Worm (Caenorhabditis elegans): Measurements from ENCODE around the gene clec-166.
A peak's percentile ranks its signal among the peaks of the same experiment; 100 is the strongest.

clec-166 gene

DNA sequence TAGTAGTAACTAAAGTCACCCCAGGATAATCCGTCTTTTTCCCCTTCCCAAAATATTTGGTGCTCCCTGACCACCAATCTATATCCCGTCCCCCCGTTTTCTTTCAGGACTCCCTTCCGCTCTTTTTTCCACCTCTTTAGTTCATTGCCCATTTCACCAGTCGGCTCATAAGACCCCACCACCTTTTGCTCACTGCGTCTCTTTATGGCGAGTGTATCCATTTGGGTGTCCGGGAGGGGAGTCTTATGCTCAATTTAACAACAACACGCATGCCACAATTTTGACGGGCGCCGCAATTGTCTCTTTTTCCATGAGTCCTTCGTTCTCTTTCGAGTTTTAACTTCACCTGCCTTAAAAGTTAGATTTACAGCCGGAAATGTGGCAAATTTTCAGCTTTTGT, 38.0 kb downstream of the clec-166 start:
- TF ChIP-seq Y22D7AL.16 (tag; optimal IDR thresholded peaks at IDR 0.05) (no peak), tbx-2 (tag; optimal IDR thresholded peaks at IDR 0.05) (peak; percentile 54), hlh-30 (tag; optimal IDR thresholded peaks at IDR 0.05; ENCODE audit: insufficient read depth) (peak; percentile 34), ref-2 (tag; optimal IDR thresholded peaks at IDR 0.05) (no peak), unc-42 (tag; optimal IDR thresholded peaks at IDR 0.05) (peak; percentile 48), K02D7.2 (tag; optimal IDR thresholded peaks at IDR 0.05) (no peak), pha-4 (tag; optimal IDR thresholded peaks at IDR 0.05) (no peak), ceh-18 (tag; optimal IDR thresholded peaks at IDR 0.05) (peak; percentile 28), ceh-31 (tag; optimal IDR thresholded peaks at IDR 0.05) (peak; percentile 82), pat-9 (tag; optimal IDR thresholded peaks at IDR 0.05) (no peak), ceh-14 (tag; optimal IDR thresholded peaks at IDR 0.05) (peak; percentile 21), npax-4 (tag; optimal IDR thresholded peaks at IDR 0.05) (no peak)

DNA sequence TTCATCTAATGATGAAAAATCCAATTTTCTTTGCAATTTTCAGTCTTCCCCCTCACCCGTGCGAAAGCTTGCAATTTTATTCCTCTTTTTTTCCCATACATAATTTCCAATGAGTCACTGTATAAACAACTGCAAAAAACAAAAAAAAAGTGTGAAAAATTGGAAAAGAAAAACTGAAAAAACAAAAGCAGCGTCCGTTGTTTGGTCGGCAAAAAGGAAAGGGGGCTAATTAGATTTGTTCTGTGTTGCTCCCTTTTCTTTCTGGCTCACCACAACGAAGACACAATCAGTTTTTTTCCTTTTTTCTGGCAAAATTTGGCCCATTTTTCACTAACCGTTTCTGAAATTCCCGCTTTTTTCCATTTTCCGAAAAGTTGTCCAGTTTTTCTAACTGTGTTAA, 38.8 kb downstream of the clec-166 start:
- TF ChIP-seq ahr-1 (tag; optimal IDR thresholded peaks at IDR 0.05) = no peak
- no peak for TF ChIP-seq rnt-1 (tag; optimal IDR thresholded peaks at IDR 0.05)
- TF ChIP-seq unc-42 (tag; optimal IDR thresholded peaks at IDR 0.05) = peak; percentile 89
- no peak for TF ChIP-seq dmd-4 (tag; optimal IDR thresholded peaks at IDR 0.05; ENCODE audit: borderline replicate concordance)
- TF ChIP-seq sox-4 (tag; optimal IDR thresholded peaks at IDR 0.05) = no peak
- no peak for TF ChIP-seq elt-4 (tag; optimal IDR thresholded peaks at IDR 0.05)
- no peak for TF ChIP-seq ceh-18 (tag; optimal IDR thresholded peaks at IDR 0.05)

DNA sequence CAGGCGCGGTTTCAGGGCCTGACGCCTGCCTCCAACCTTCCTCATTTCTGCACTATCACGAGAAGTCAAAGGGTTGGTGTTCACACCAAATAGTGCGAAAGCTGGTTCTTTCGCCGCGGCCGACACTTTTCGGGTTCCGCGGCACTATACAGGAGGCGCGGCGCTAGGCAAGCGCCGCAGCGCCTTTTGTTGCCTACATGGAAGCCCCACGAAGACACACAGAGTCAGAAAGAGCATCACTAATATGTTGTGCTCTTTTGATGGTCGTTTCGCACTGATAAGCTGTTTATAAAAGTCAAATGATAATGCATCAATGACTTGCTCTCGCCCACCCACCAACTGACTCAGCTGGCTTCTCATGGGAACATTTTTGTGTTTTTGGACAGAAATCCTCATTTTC, 39.2 kb downstream of the clec-166 start:
- TF ChIP-seq sdc-2 (tag; optimal IDR thresholded peaks at IDR 0.05) (no peak), dmd-4 (tag; optimal IDR thresholded peaks at IDR 0.05; ENCODE audit: borderline replicate concordance) (no peak), nfya-1 (tag; optimal IDR thresholded peaks at IDR 0.05) (no peak), nhr-232 (tag; optimal IDR thresholded peaks at IDR 0.05) (no peak), ets-4 (tag; optimal IDR thresholded peaks at IDR 0.05) (no peak), dve-1 (tag; optimal IDR thresholded peaks at IDR 0.05) (no peak), ceh-31 (tag; optimal IDR thresholded peaks at IDR 0.05) (no peak), sox-4 (tag; optimal IDR thresholded peaks at IDR 0.05) (no peak)

DNA sequence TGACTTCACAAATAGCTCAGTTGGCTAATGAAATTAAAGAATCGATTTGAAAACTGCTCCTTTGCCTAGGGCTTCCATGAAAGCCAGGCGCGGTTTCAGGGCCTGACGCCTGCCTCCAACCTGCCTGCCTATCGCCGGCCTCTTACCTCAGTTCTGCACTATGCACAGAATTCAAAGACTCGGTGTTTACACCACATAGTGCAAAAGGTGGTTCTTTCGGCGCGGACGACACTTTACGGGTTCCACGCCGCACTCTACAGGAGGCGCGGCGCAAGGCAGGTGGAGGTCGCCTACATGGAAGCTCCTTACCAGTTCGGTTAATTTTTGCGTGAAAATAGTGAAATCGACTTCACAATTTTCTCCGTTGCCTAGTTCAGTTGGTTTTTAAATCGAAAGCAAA, 41.3 kb downstream of the clec-166 start:
- TF ChIP-seq ceh-30 (tag; optimal IDR thresholded peaks at IDR 0.05) = no peak
- TF ChIP-seq ceh-24 (tag; optimal IDR thresholded peaks at IDR 0.05) = no peak
- TF ChIP-seq npax-4 (tag; optimal IDR thresholded peaks at IDR 0.05) = no peak
- no peak for TF ChIP-seq sox-2 (GFP tag; IDR thresholded peaks at IDR 0.05)
- TF ChIP-seq K02D7.2 (tag; optimal IDR thresholded peaks at IDR 0.05) = no peak
- no peak for TF ChIP-seq C38D4.7 (GFP tag; optimal IDR thresholded peaks at IDR 0.05)
- no peak for TF ChIP-seq madf-2 (tag; optimal IDR thresholded peaks at IDR 0.05)
- no peak for TF ChIP-seq elt-4 (tag; optimal IDR thresholded peaks at IDR 0.05)
- no peak for TF ChIP-seq ttx-3 (tag; optimal IDR thresholded peaks at IDR 0.05)
- no peak for TF ChIP-seq dve-1 (tag; optimal IDR thresholded peaks at IDR 0.05)
- no peak for TF ChIP-seq ceh-34 (tag; optimal IDR thresholded peaks at IDR 0.05)
- TF ChIP-seq ceh-45 (GFP tag; IDR thresholded peaks at IDR 0.05) = no peak
- no peak for TF ChIP-seq hlh-30 (tag; optimal IDR thresholded peaks at IDR 0.05; ENCODE audit: insufficient read depth)
- no peak for TF ChIP-seq unc-3 (GFP tag; conservative IDR thresholded peaks at IDR 0.05)
- TF ChIP-seq unc-3 (tag; optimal IDR thresholded peaks at IDR 0.05) = no peak
- no peak for TF ChIP-seq ceh-31 (tag; optimal IDR thresholded peaks at IDR 0.05)
- TF ChIP-seq ceh-14 (tag; optimal IDR thresholded peaks at IDR 0.05) = no peak
- no peak for TF ChIP-seq unc-42 (tag; optimal IDR thresholded peaks at IDR 0.05)
- TF ChIP-seq hlh-8 (tag; optimal IDR thresholded peaks at IDR 0.05) = no peak

DNA sequence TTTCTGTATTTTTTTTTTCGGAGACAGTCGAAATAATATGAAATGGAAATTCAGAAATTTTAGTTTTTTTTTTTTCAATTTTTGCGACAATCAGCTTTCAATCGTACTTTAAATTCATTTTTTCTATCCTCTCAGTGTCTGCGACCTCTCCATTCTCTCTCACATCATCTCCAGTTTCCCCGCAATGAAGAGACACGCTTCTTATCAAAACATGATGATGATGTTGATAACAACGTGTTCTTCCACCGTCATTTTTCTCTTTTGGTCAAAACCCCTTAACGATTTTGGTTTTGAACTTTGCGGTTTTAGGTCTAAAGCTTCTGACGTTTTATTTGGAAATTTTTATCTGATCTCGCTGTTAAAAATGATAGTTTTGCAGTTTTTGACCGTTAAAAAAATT, 41.8 kb downstream of the clec-166 start:
- no peak for TF ChIP-seq lim-6 (tag; optimal IDR thresholded peaks at IDR 0.05)
- TF ChIP-seq eyg-1 (tag; optimal IDR thresholded peaks at IDR 0.05) = no peak
- TF ChIP-seq pha-2 (tag; optimal IDR thresholded peaks at IDR 0.05) = no peak
